Worm (Caenorhabditis elegans): ENCODE results near the gene Y53F4B.25.

DNA sequence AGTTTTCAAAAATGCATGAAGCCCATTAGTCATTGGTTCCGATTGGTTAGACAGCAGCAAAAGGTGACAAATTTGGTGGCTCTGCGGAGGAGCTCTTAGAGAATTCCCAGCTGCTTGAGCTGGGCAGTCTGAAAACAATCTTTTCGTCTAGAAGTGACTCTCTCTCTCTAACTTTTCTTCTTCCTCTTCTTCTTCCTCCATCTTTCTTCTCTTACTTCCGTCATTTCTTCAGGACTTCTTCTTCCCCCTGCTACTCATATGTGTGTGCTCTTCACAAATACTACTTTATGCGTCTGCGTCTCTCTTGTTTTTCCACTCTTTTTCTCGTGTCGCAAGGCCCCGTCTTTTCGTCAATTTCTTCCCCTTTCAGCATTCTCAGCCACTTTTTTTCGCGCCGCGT is 54.0 kb downstream of the Y53F4B.25 start:
- TF ChIP-seq nhr-77 (tag; optimal IDR thresholded peaks at IDR 0.05) (no peak), unc-55 (GFP tag; optimal IDR thresholded peaks at IDR 0.05) (peak; percentile 70), unc-39 (tag; optimal IDR thresholded peaks at IDR 0.05) (no peak), nhr-23 (tag; optimal IDR thresholded peaks at IDR 0.05) (no peak), R02D3.7 (tag; optimal IDR thresholded peaks at IDR 0.05) (no peak), snpc-4 (tag; optimal IDR thresholded peaks at IDR 0.05) (no peak), blmp-1 (tag; optimal IDR thresholded peaks at IDR 0.05; ENCODE audit: insufficient read depth) (no peak), lin-39 (tag; optimal IDR thresholded peaks at IDR 0.05) (no peak)

Measured in whole organism, L2 larva.